Fruit fly (Drosophila melanogaster) whole organism, embryonic: ENCODE measurements around the gene CG14913.

Experiments
- Bteb2 ChIP-seq: fragments of 200-800 bp; sonication (Bioruptor generic); optimal IDR thresholded peaks from 2 replicates; lab custom pipeline; 2016; ENCODE audit warnings: missing biosample characterization, missing genetic modification characterization
- CG10274 ChIP-seq: fragments of 200-800 bp; sonication (Bioruptor generic); optimal IDR thresholded peaks from 3 replicates; lab custom pipeline; 2017; ENCODE audit warnings: missing biosample characterization, mild to moderate bottlenecking, missing genetic modification characterization
- CG10959 ChIP-seq: fragments of 200-800 bp; sonication (Bioruptor generic); IDR thresholded peaks from 2 replicates; pipeline ENCODE4 v1.3.6; 2022; ENCODE audit warnings: missing biosample characterization, missing genetic modification characterization
- CG11456 ChIP-seq: fragments of 200-800 bp; sonication (Bioruptor generic); IDR thresholded peaks from 3 replicates; pipeline ENCODE4 v1.3.6; 2022; ENCODE audit warnings: missing biosample characterization, missing genetic modification characterization
- CG11560 ChIP-seq: fragments of 200-800 bp; sonication (Bioruptor generic); IDR thresholded peaks from 3 replicates; pipeline ENCODE4 v1.3.6; 2022; ENCODE audit warnings: missing biosample characterization, missing genetic modification characterization
- CG11723 ChIP-seq: fragments of 200-800 bp; sonication (Bioruptor generic); optimal IDR thresholded peaks from 2 replicates; lab custom pipeline; 2017; ENCODE audit warnings: missing biosample characterization, mild to moderate bottlenecking, missing genetic modification characterization
- CG12071 ChIP-seq: fragments of 200-800 bp; sonication (Bioruptor generic); optimal IDR thresholded peaks from 3 replicates; lab custom pipeline; 2018; ENCODE audit warnings: missing biosample characterization, mild to moderate bottlenecking, missing genetic modification characterization
- CG12744 ChIP-seq: fragments of 200-800 bp; sonication (Bioruptor generic); optimal IDR thresholded peaks from 2 replicates; lab custom pipeline; 2016; ENCODE audit warnings: missing biosample characterization, missing genetic modification characterization
- CG1529 ChIP-seq: fragments of 200-800 bp; sonication (Bioruptor generic); optimal IDR thresholded peaks from 3 replicates; lab custom pipeline; 2018; ENCODE audit warnings: missing biosample characterization, missing genetic modification characterization
- CG15514 ChIP-seq: fragments of 200-800 bp; sonication (Bioruptor generic); optimal IDR thresholded peaks from 3 replicates; lab custom pipeline; 2017; ENCODE audit warnings: missing biosample characterization, missing genetic modification characterization, mild to moderate bottlenecking, moderate library complexity, missing genetic modification reagents
- CG17359 ChIP-seq: fragments of 200-800 bp; sonication (Bioruptor generic); optimal IDR thresholded peaks from 3 replicates; lab custom pipeline; 2018; ENCODE audit warnings: missing biosample characterization, mild to moderate bottlenecking, missing genetic modification characterization, moderate library complexity
- CG1832 ChIP-seq: fragments of 200-800 bp; sonication (Bioruptor generic); optimal IDR thresholded peaks from 2 replicates; lab custom pipeline; 2017; ENCODE audit warnings: missing biosample characterization, mild to moderate bottlenecking, missing genetic modification characterization, inconsistent platforms
- CG2199 ChIP-seq: fragments of 200-800 bp; sonication (Bioruptor generic); IDR thresholded peaks from 3 replicates; pipeline ENCODE4 v1.3.6; 2022; ENCODE audit warnings: missing biosample characterization, missing genetic modification characterization
- CG31388 ChIP-seq: fragments of 200-800 bp; sonication (Bioruptor generic); optimal IDR thresholded peaks from 2 replicates; lab custom pipeline; 2016; ENCODE audit warnings: missing biosample characterization, missing genetic modification characterization
- CG42726 ChIP-seq: fragments of 200-800 bp; sonication (Bioruptor generic); IDR thresholded peaks from 2 replicates; pipeline ENCODE4 v1.3.6; 2022; ENCODE audit warnings: missing biosample characterization, missing genetic modification characterization; ENCODE audit not compliant: partially characterized antibody
- CG4360 ChIP-seq: fragments of 200-800 bp; sonication (Bioruptor generic); IDR thresholded peaks from 2 replicates; pipeline ENCODE4 v1.3.6; 2022; ENCODE audit warnings: missing biosample characterization, missing genetic modification characterization
- CG4617 ChIP-seq: fragments of 200-800 bp; sonication (Bioruptor generic); optimal IDR thresholded peaks from 3 replicates; lab custom pipeline; 2016; ENCODE audit warnings: missing biosample characterization, missing genetic modification characterization, borderline replicate concordance
- CG4820 ChIP-seq: fragments of 200-800 bp; sonication (Bioruptor generic); optimal IDR thresholded peaks from 3 replicates; lab custom pipeline; 2016; ENCODE audit warnings: missing biosample characterization, missing genetic modification characterization
- CG5953 ChIP-seq: fragments of 200-800 bp; sonication (Bioruptor generic); IDR thresholded peaks from 2 replicates; pipeline ENCODE4 v1.3.6; 2022; ENCODE audit warnings: missing biosample characterization, missing genetic modification characterization
- CG8388 ChIP-seq: fragments of 200-800 bp; sonication (Bioruptor generic); optimal IDR thresholded peaks from 2 replicates; lab custom pipeline; 2019; ENCODE audit warnings: missing biosample characterization, mild to moderate bottlenecking, missing genetic modification characterization, moderate library complexity
- CG9437 ChIP-seq: fragments of 200-800 bp; sonication (Bioruptor generic); optimal IDR thresholded peaks from 2 replicates; lab custom pipeline; 2018; ENCODE audit warnings: missing biosample characterization, mild to moderate bottlenecking, missing genetic modification characterization
- CkIIα-i1 ChIP-seq: fragments of 200-800 bp; sonication (Bioruptor generic); IDR thresholded peaks from 2 replicates; pipeline ENCODE4 v1.3.6; 2022; ENCODE audit warnings: missing biosample characterization, missing genetic modification characterization
- Dek ChIP-seq: fragments of 200-800 bp; sonication (Bioruptor generic); optimal IDR thresholded peaks from 3 replicates; lab custom pipeline; 2019; ENCODE audit warnings: missing biosample characterization, mild to moderate bottlenecking, missing genetic modification characterization, moderate library complexity
- Ets65A ChIP-seq: fragments of 200-800 bp; sonication (Bioruptor generic); peaks from one replicate; lab custom pipeline; 2016; ENCODE audit warnings: missing biosample characterization, missing genetic modification characterization
- Fer1 ChIP-seq: fragments of 200-800 bp; sonication (Bioruptor generic); optimal IDR thresholded peaks from 2 replicates; lab custom pipeline; 2017; ENCODE audit warnings: missing biosample characterization, mild to moderate bottlenecking, missing genetic modification characterization
- HLH3B ChIP-seq: fragments of 200-800 bp; sonication (Bioruptor generic); IDR thresholded peaks from 2 replicates; pipeline ENCODE4 v1.3.6; 2022; ENCODE audit warnings: missing biosample characterization, missing genetic modification characterization
- HLHmδ ChIP-seq: fragments of 200-800 bp; sonication (Bioruptor generic); optimal IDR thresholded peaks from 2 replicates; lab custom pipeline; 2018; ENCODE audit warnings: missing biosample characterization, mild to moderate bottlenecking, missing genetic modification characterization, moderate library complexity
- Hr3 ChIP-seq: fragments of 200-800 bp; sonication (Bioruptor generic); optimal IDR thresholded peaks from 3 replicates; lab custom pipeline; 2016; ENCODE audit warnings: missing biosample characterization, missing genetic modification characterization
- Jarid2 ChIP-seq: fragments of 200-800 bp; sonication (Bioruptor generic); optimal IDR thresholded peaks from 3 replicates; lab custom pipeline; 2017; ENCODE audit warnings: mild to moderate bottlenecking, missing biosample characterization, missing genetic modification reagents, missing genetic modification characterization
- MTF-1 ChIP-seq: fragments of 200-800 bp; sonication (Bioruptor generic); optimal IDR thresholded peaks from 2 replicates; lab custom pipeline; 2018; ENCODE audit warnings: missing biosample characterization, mild to moderate bottlenecking, missing genetic modification characterization, borderline replicate concordance
- Pdp1 ChIP-seq, 2 experiments: fragments of 200-800 bp; sonication (Bioruptor generic); optimal IDR thresholded peaks; 3 replicates each; lab custom pipeline; 2016; ENCODE audit warnings: missing biosample characterization in 2 of 2, missing genetic modification characterization in 2 of 2, mild to moderate bottlenecking in 1 of 2, moderate library complexity in 1 of 2
- Scr ChIP-seq: fragments of 200-800 bp; sonication (Bioruptor generic); IDR thresholded peaks from 2 replicates; pipeline ENCODE4 v1.3.6; 2022; ENCODE audit warnings: missing biosample characterization, missing genetic modification characterization; ENCODE audit not compliant: partially characterized antibody
- ash1 ChIP-seq: fragments of 200-800 bp; sonication (Bioruptor generic); optimal IDR thresholded peaks from 2 replicates; lab custom pipeline; 2018; ENCODE audit warnings: missing biosample characterization, mild to moderate bottlenecking, missing genetic modification characterization
- az2 ChIP-seq: fragments of 200-800 bp; sonication (Bioruptor generic); optimal IDR thresholded peaks from 3 replicates; lab custom pipeline; 2016; ENCODE audit warnings: missing biosample characterization, missing genetic modification characterization
- bab2 ChIP-seq: fragments of 200-800 bp; sonication (Bioruptor generic); optimal IDR thresholded peaks from 2 replicates; lab custom pipeline; 2016; ENCODE audit warnings: missing biosample characterization, missing genetic modification characterization
- dysf ChIP-seq: fragments of 200-800 bp; sonication (Bioruptor generic); IDR thresholded peaks from 3 replicates; pipeline ENCODE4 v1.3.6; 2022; ENCODE audit warnings: missing biosample characterization, missing genetic modification characterization
- emc ChIP-seq: fragments of 200-800 bp; sonication (Bioruptor generic); optimal IDR thresholded peaks from 2 replicates; lab custom pipeline; 2016; ENCODE audit warnings: missing biosample characterization, missing genetic modification characterization
- ewg ChIP-seq: fragments of 200-800 bp; sonication (Bioruptor generic); optimal IDR thresholded peaks from 3 replicates; lab custom pipeline; 2017; ENCODE audit warnings: mild to moderate bottlenecking, missing biosample characterization, missing genetic modification reagents, missing genetic modification characterization
- eyg ChIP-seq: fragments of 200-800 bp; sonication (Bioruptor generic); optimal IDR thresholded peaks from 3 replicates; lab custom pipeline; 2016; ENCODE audit warnings: missing biosample characterization, missing genetic modification characterization
- fu2 ChIP-seq: fragments of 200-800 bp; sonication (Bioruptor generic); optimal IDR thresholded peaks from 2 replicates; lab custom pipeline; 2016; ENCODE audit warnings: missing biosample characterization, missing genetic modification characterization
- gcm2 ChIP-seq: fragments of 200-800 bp; sonication (Bioruptor generic); optimal IDR thresholded peaks from 2 replicates; lab custom pipeline; 2016; ENCODE audit warnings: missing biosample characterization, missing genetic modification characterization
- kah ChIP-seq: fragments of 200-800 bp; sonication (Bioruptor generic); optimal IDR thresholded peaks from 2 replicates; lab custom pipeline; 2018; ENCODE audit warnings: missing biosample characterization, mild to moderate bottlenecking, missing genetic modification characterization
- mld ChIP-seq: fragments of 200-800 bp; sonication (Bioruptor generic); IDR thresholded peaks from 3 replicates; pipeline ENCODE4 v1.3.6; 2022; ENCODE audit warnings: missing biosample characterization, missing genetic modification characterization; ENCODE audit not compliant: partially characterized antibody
- pum ChIP-seq: fragments of 200-800 bp; sonication (Bioruptor generic); optimal IDR thresholded peaks from 2 replicates; lab custom pipeline; 2016; ENCODE audit warnings: missing biosample characterization, missing genetic modification characterization
- row ChIP-seq: fragments of 200-800 bp; sonication (Bioruptor generic); IDR thresholded peaks from 3 replicates; pipeline ENCODE4 v1.3.6; 2022; ENCODE audit warnings: missing biosample characterization, missing genetic modification characterization
- sens ChIP-seq: fragments of 200-800 bp; sonication (Bioruptor generic); peaks from one replicate; lab custom pipeline; 2016; ENCODE audit warnings: missing biosample characterization, missing genetic modification characterization
- sisA ChIP-seq: fragments of 200-800 bp; sonication (Bioruptor generic); IDR thresholded peaks from 2 replicates; pipeline ENCODE4 v1.3.6; 2022; ENCODE audit warnings: missing biosample characterization, missing genetic modification characterization
- stc ChIP-seq: fragments of 200-800 bp; sonication (Bioruptor generic); IDR thresholded peaks from 2 replicates; pipeline ENCODE4 v1.3.6; 2022; ENCODE audit warnings: missing biosample characterization, missing genetic modification characterization
- zen2 ChIP-seq: fragments of 200-800 bp; sonication (Bioruptor generic); IDR thresholded peaks from 3 replicates; pipeline ENCODE4 v1.3.6; 2022; ENCODE audit warnings: missing biosample characterization, missing genetic modification characterization; ENCODE audit not compliant: partially characterized antibody

Gene CG14913

dm6 chr2L:11037583-11038517 is 21.1 kb downstream of the CG14913 start (continued):
- TF ChIP-seq ewg (peak; percentile 41), CG11456 (no peak), CG4820 (GFP tag; lab: Kevin White, UChicago) (peak; percentile 5), gcm2 (GFP tag; lab: Kevin White, UChicago) (peak; percentile 22), dysf (peak; percentile 64), CG42726 (GFP tag; lab: Robert Waterston, UW) (no peak), CG12071 (no peak), ash1 (no peak), Ets65A (GFP tag; lab: Kevin White, UChicago) (peak; percentile 67), CG8388 (GFP tag; lab: Kevin White, UChicago) (peak; percentile 72), CG1832 (GFP tag; lab: Kevin White, UChicago) (no peak), CG9437 (GFP tag; lab: Kevin White, UChicago) (peak; percentile 53), zen2 (no peak), Hr3 (GFP tag; lab: Kevin White, UChicago) (peak; percentile 51), HLHmδ (GFP tag; lab: Kevin White, UChicago) (no peak), emc (GFP tag; lab: Kevin White, UChicago) (no peak), HLH3B (GFP tag; lab: Robert Waterston, UW) (0 out of 2 replicates have a peak, but pooled peaks have one; percentile 24), kah (no peak), Scr (GFP tag; lab: Robert Waterston, UW) (no peak), bab2 (GFP tag; lab: Kevin White, UChicago) (peak; percentile 45), Bteb2 (GFP tag; lab: Kevin White, UChicago) (peak; percentile 53), eyg (GFP tag; lab: Kevin White, UChicago) (no peak), stc (GFP tag; lab: Robert Waterston, UW) (peak; percentile 36), CG4617 (GFP tag; lab: Kevin White, UChicago) (no peak), mld (GFP tag; lab: Robert Waterston, UW) (no peak), CkIIα-i1 (GFP tag; lab: Robert Waterston, UW) (no peak), CG17359 (tag; lab: Kevin White, UChicago) (peak; percentile 17), az2 (GFP tag; lab: Kevin White, UChicago) (peak; percentile 71), CG2199 (GFP tag; lab: Robert Waterston, UW) (peak; percentile 83; the same call in 2 of the 3 replicates), Jarid2 (GFP tag; lab: Kevin White, UChicago) (no peak), CG4360 (GFP tag; lab: Robert Waterston, UW) (no peak), CG10959 (GFP tag; lab: Robert Waterston, UW) (no peak), CG15514 (GFP tag; lab: Kevin White, UChicago) (no peak), sisA (GFP tag; lab: Robert Waterston, UW) (peak; percentile 34; the same call in 1 of the 2 replicates), CG11723 (GFP tag; lab: Kevin White, UChicago) (peak; percentile 50), pum (GFP tag; lab: Kevin White, UChicago) (peak; percentile 28), CG11560 (no peak), MTF-1 (GFP tag; lab: Kevin White, UChicago) (no peak), fu2 (GFP tag; lab: Kevin White, UChicago) (no peak), CG10274 (GFP tag; lab: Kevin White, UChicago) (no peak), CG1529 (GFP tag; lab: Kevin White, UChicago) (peak; percentile 36), CG31388 (no peak), Pdp1 (GFP tag; optimal IDR thresholded peaks at IDR 0.05; lab: Kevin White, UChicago) (peak; percentile 9 to 34), row (GFP tag; lab: Robert Waterston, UW) (peak; percentile 73), sens (GFP tag; lab: Kevin White, UChicago) (peak; percentile 95), CG5953 (GFP tag; lab: Robert Waterston, UW) (no peak), Dek (tag; lab: Kevin White, UChicago) (no peak), CG12744 (GFP tag; lab: Kevin White, UChicago) (no peak), Fer1 (GFP tag; lab: Kevin White, UChicago) (peak; percentile 33)
